Fruit fly (Drosophila melanogaster) whole organism, embryonic: ENCODE measurements around the gene Ppn.
A peak's percentile ranks its signal among the peaks of the same experiment; 100 is the strongest.

Experiments
- ATbp ChIP-seq: fragments of 200-800 bp; sonication (Bioruptor generic); optimal IDR thresholded peaks from 2 replicates; lab custom pipeline; 2017; ENCODE audit warnings: missing biosample characterization, mild to moderate bottlenecking, missing genetic modification characterization, missing genetic modification reagents
- Atf3 ChIP-seq: fragments of 200-800 bp; sonication (Bioruptor generic); optimal IDR thresholded peaks from 3 replicates; lab custom pipeline; 2016; ENCODE audit warnings: missing biosample characterization, missing genetic modification characterization
- BEAF-32 ChIP-seq: fragments of 200-800 bp; sonication (Bioruptor generic); optimal IDR thresholded peaks from 3 replicates; lab custom pipeline; 2017; ENCODE audit warnings: missing biosample characterization, missing genetic modification characterization, mild to moderate bottlenecking, moderate library complexity, missing genetic modification reagents
- CG12391 ChIP-seq: fragments of 200-800 bp; sonication (Bioruptor generic); optimal IDR thresholded peaks from 3 replicates; lab custom pipeline; 2018; ENCODE audit warnings: missing biosample characterization, mild to moderate bottlenecking, missing genetic modification characterization, moderate library complexity
- CG12659 ChIP-seq: fragments of 200-800 bp; sonication (Bioruptor generic); optimal IDR thresholded peaks from 3 replicates; lab custom pipeline; 2017; ENCODE audit warnings: mild to moderate bottlenecking, missing biosample characterization, missing genetic modification reagents, missing genetic modification characterization
- CG14710 ChIP-seq: fragments of 200-800 bp; sonication (Bioruptor generic); optimal IDR thresholded peaks from 3 replicates; lab custom pipeline; 2019; ENCODE audit warnings: missing biosample characterization, mild to moderate bottlenecking, missing genetic modification characterization, moderate library complexity
- CG15269 ChIP-seq: fragments of 200-800 bp; sonication (Bioruptor generic); optimal IDR thresholded peaks from 2 replicates; lab custom pipeline; 2018; ENCODE audit warnings: missing biosample characterization, mild to moderate bottlenecking, missing genetic modification characterization, moderate library complexity
- CG1529 ChIP-seq: fragments of 200-800 bp; sonication (Bioruptor generic); optimal IDR thresholded peaks from 3 replicates; lab custom pipeline; 2018; ENCODE audit warnings: missing biosample characterization, missing genetic modification characterization
- CG15514 ChIP-seq: fragments of 200-800 bp; sonication (Bioruptor generic); optimal IDR thresholded peaks from 3 replicates; lab custom pipeline; 2017; ENCODE audit warnings: missing biosample characterization, missing genetic modification characterization, mild to moderate bottlenecking, moderate library complexity, missing genetic modification reagents
- CG1602 ChIP-seq: fragments of 200-800 bp; sonication (Bioruptor generic); optimal IDR thresholded peaks from 3 replicates; lab custom pipeline; 2016; ENCODE audit warnings: missing biosample characterization, missing genetic modification characterization
- CG18262 ChIP-seq: fragments of 200-800 bp; optimal IDR thresholded peaks from 3 replicates; lab custom pipeline; 2019; ENCODE audit warnings: missing biosample characterization, mild to moderate bottlenecking, missing genetic modification characterization, moderate library complexity
- CG31441 ChIP-seq: fragments of 200-800 bp; sonication (Bioruptor generic); IDR thresholded peaks from 2 replicates; pipeline ENCODE4 v1.3.6; 2022; ENCODE audit warnings: missing biosample characterization, missing genetic modification characterization
- CG3281 ChIP-seq: fragments of 200-800 bp; sonication (Bioruptor generic); optimal IDR thresholded peaks from 3 replicates; lab custom pipeline; 2017; ENCODE audit warnings: missing biosample characterization, mild to moderate bottlenecking, missing genetic modification characterization
- CG3838 ChIP-seq: fragments of 200-800 bp; sonication (Bioruptor generic); optimal IDR thresholded peaks from 3 replicates; lab custom pipeline; 2016; ENCODE audit warnings: missing biosample characterization, missing genetic modification characterization
- CG4328 ChIP-seq: fragments of 200-800 bp; sonication (Bioruptor generic); optimal IDR thresholded peaks from 3 replicates; lab custom pipeline; 2017; ENCODE audit warnings: missing biosample characterization, missing genetic modification reagents, missing genetic modification characterization
- CG7839 ChIP-seq: fragments of 200-800 bp; sonication (Bioruptor generic); optimal IDR thresholded peaks from 3 replicates; lab custom pipeline; 2018; ENCODE audit warnings: missing biosample characterization, mild to moderate bottlenecking, missing genetic modification characterization, moderate library complexity
- CG7963 ChIP-seq: fragments of 200-800 bp; sonication (Bioruptor generic); IDR thresholded peaks from 3 replicates; pipeline ENCODE4 v1.3.6; 2022; ENCODE audit warnings: missing biosample characterization, missing genetic modification characterization; ENCODE audit not compliant: partially characterized antibody
- CG8290 ChIP-seq, 3 experiments: fragments of 200-800 bp; sonication (Bioruptor generic); optimal IDR thresholded peaks; 2 replicates each; lab custom pipeline; 2016 to 2019; ENCODE audit warnings: missing biosample characterization in 3 of 3, missing genetic modification characterization in 3 of 3, mild to moderate bottlenecking in 2 of 3, moderate library complexity in 1 of 3
- CG9727 ChIP-seq: fragments of 200-800 bp; sonication (Bioruptor generic); optimal IDR thresholded peaks from 3 replicates; lab custom pipeline; 2017; ENCODE audit warnings: missing biosample characterization, mild to moderate bottlenecking, missing genetic modification characterization
- CG9876 ChIP-seq: fragments of 200-800 bp; sonication (Bioruptor generic); optimal IDR thresholded peaks from 2 replicates; lab custom pipeline; 2016; ENCODE audit warnings: missing biosample characterization, missing genetic modification characterization
- Elba2 ChIP-seq: fragments of 200-800 bp; sonication (Bioruptor generic); optimal IDR thresholded peaks from 3 replicates; lab custom pipeline; 2016; ENCODE audit warnings: missing biosample characterization, missing genetic modification characterization
- Ets65A ChIP-seq: fragments of 200-800 bp; sonication (Bioruptor generic); peaks from one replicate; lab custom pipeline; 2016; ENCODE audit warnings: missing biosample characterization, missing genetic modification characterization
- Fer3 ChIP-seq: fragments of 200-800 bp; sonication (Bioruptor generic); optimal IDR thresholded peaks from 2 replicates; lab custom pipeline; 2018; ENCODE audit warnings: missing biosample characterization, mild to moderate bottlenecking, missing genetic modification characterization, moderate library complexity
- NC2β ChIP-seq: fragments of 200-800 bp; sonication (Bioruptor generic); optimal IDR thresholded peaks from 2 replicates; lab custom pipeline; 2016; ENCODE audit warnings: missing biosample characterization, missing genetic modification characterization
- Opbp ChIP-seq: fragments of 200-800 bp; sonication (Bioruptor generic); IDR thresholded peaks from 3 replicates; pipeline ENCODE4 v1.3.6; 2022; ENCODE audit warnings: missing biosample characterization, missing genetic modification characterization; ENCODE audit not compliant: partially characterized antibody
- PHDP ChIP-seq: fragments of 200-800 bp; sonication (Bioruptor generic); optimal IDR thresholded peaks from 3 replicates; lab custom pipeline; 2018; ENCODE audit warnings: missing biosample characterization, mild to moderate bottlenecking, missing genetic modification characterization, moderate library complexity
- Rfx ChIP-seq: fragments of 200-800 bp; sonication (Bioruptor generic); IDR thresholded peaks from 2 replicates; pipeline ENCODE4 v1.3.6; 2022; ENCODE audit warnings: missing biosample characterization, missing genetic modification characterization
- Side ChIP-seq: fragments of 200-800 bp; sonication (Bioruptor generic); optimal IDR thresholded peaks from 2 replicates; lab custom pipeline; 2016; ENCODE audit warnings: missing biosample characterization, missing genetic modification characterization
- Sox102F ChIP-seq: fragments of 200-800 bp; sonication (Bioruptor generic); optimal IDR thresholded peaks from 2 replicates; lab custom pipeline; 2018; ENCODE audit warnings: missing biosample characterization, mild to moderate bottlenecking, missing genetic modification characterization, moderate library complexity
- bsh ChIP-seq, 2 experiments: fragments of 200-800 bp; sonication (Bioruptor generic); optimal IDR thresholded peaks; 2 replicates each; lab custom pipeline; 2017 to 2018; ENCODE audit warnings: mild to moderate bottlenecking in 2 of 2, missing biosample characterization in 2 of 2, missing genetic modification characterization in 2 of 2, moderate library complexity in 1 of 2
- cato ChIP-seq: fragments of 200-800 bp; sonication (Bioruptor generic); optimal IDR thresholded peaks from 2 replicates; lab custom pipeline; 2016; ENCODE audit warnings: missing biosample characterization, missing genetic modification characterization, borderline replicate concordance
- caup ChIP-seq: fragments of 200-800 bp; sonication (Bioruptor generic); optimal IDR thresholded peaks from 3 replicates; lab custom pipeline; 2017; ENCODE audit warnings: missing biosample characterization, mild to moderate bottlenecking, missing genetic modification characterization, moderate library complexity; ENCODE audit not compliant: severe bottlenecking
- danr ChIP-seq: fragments of 200-800 bp; sonication (Bioruptor generic); IDR thresholded peaks from 2 replicates; pipeline ENCODE4 v1.3.6; 2022; ENCODE audit warnings: missing biosample characterization, missing genetic modification characterization
- ems ChIP-seq: fragments of 200-800 bp; sonication (Bioruptor generic); optimal IDR thresholded peaks from 3 replicates; lab custom pipeline; 2016; ENCODE audit warnings: missing biosample characterization, missing genetic modification characterization
- gem ChIP-seq: fragments of 200-800 bp; sonication (Bioruptor generic); optimal IDR thresholded peaks from 2 replicates; lab custom pipeline; 2019; ENCODE audit warnings: missing biosample characterization, mild to moderate bottlenecking, missing genetic modification characterization, moderate library complexity
- grau ChIP-seq: fragments of 200-800 bp; optimal IDR thresholded peaks from 3 replicates; lab custom pipeline; 2019; ENCODE audit warnings: missing biosample characterization, mild to moderate bottlenecking, missing genetic modification characterization, moderate library complexity
- hkb ChIP-seq, 2 experiments: fragments of 200-800 bp in 1 of 2; fragments of >200 bp in 1 of 2; sonication (Bioruptor generic) in 1 of 2; IDR thresholded peaks in 1 of 2; optimal IDR thresholded peaks in 1 of 2; 2 replicates each; pipeline versions ENCODE4 v1.3.6 to Lab custom; 2017 to 2022; ENCODE audit warnings: missing biosample characterization in 1 of 2, missing genetic modification characterization in 1 of 2
- lilli ChIP-seq: fragments of 200-800 bp; sonication (Bioruptor generic); optimal IDR thresholded peaks from 3 replicates; lab custom pipeline; 2016; ENCODE audit warnings: missing biosample characterization, missing genetic modification characterization
- luna ChIP-seq: fragments of 200-800 bp; sonication (Bioruptor generic); optimal IDR thresholded peaks from 2 replicates; lab custom pipeline; 2016; ENCODE audit warnings: missing biosample characterization, missing genetic modification characterization
- odd ChIP-seq: fragments of 200-800 bp; sonication (Bioruptor generic); optimal IDR thresholded peaks from 2 replicates; lab custom pipeline; 2017; ENCODE audit warnings: missing biosample characterization, mild to moderate bottlenecking, missing genetic modification characterization
- pan ChIP-seq, 4 experiments: fragments of >200 bp in 3 of 4; fragments of 200-800 bp in 1 of 4; sonication (Bioruptor generic) in 1 of 4; optimal IDR thresholded peaks in 3 of 4; IDR thresholded peaks in 1 of 4; 2 replicates each; pipeline versions ENCODE4 v1.3.6 to Lab custom; 2017 to 2022; ENCODE audit warnings: missing biosample characterization in 2 of 4, missing genetic modification characterization in 2 of 4, mixed read lengths in 1 of 4
- rib ChIP-seq: fragments of 200-800 bp; sonication (Bioruptor generic); IDR thresholded peaks from 2 replicates; pipeline ENCODE4 v1.3.6; 2022; ENCODE audit warnings: missing biosample characterization, missing genetic modification characterization
- seq ChIP-seq: fragments of 200-800 bp; sonication (Bioruptor generic); IDR thresholded peaks from 2 replicates; pipeline ENCODE4 v1.3.6; 2022; ENCODE audit warnings: missing biosample characterization, missing genetic modification characterization
- sima ChIP-seq: fragments of 200-800 bp; sonication (Bioruptor generic); optimal IDR thresholded peaks from 2 replicates; lab custom pipeline; 2016; ENCODE audit warnings: missing biosample characterization, missing genetic modification characterization
- sob ChIP-seq: fragments of 200-800 bp; sonication (Bioruptor generic); IDR thresholded peaks from 2 replicates; pipeline ENCODE4 v1.3.6; 2022; ENCODE audit warnings: missing biosample characterization, missing genetic modification characterization
- tgo ChIP-seq: fragments of 200-800 bp; sonication (Bioruptor generic); IDR thresholded peaks from 3 replicates; pipeline ENCODE4 v1.3.6; 2022; ENCODE audit warnings: missing biosample characterization, missing genetic modification characterization
- wek ChIP-seq: fragments of 200-800 bp; sonication (Bioruptor generic); optimal IDR thresholded peaks from 3 replicates; lab custom pipeline; 2018; ENCODE audit warnings: missing biosample characterization, mild to moderate bottlenecking, missing genetic modification characterization, moderate library complexity
- zfh1 ChIP-seq: fragments of 200-800 bp; sonication (Bioruptor generic); IDR thresholded peaks from 3 replicates; pipeline ENCODE4 v1.3.6; 2022; ENCODE audit warnings: missing biosample characterization, missing genetic modification characterization

The Ppn gene

DNA sequence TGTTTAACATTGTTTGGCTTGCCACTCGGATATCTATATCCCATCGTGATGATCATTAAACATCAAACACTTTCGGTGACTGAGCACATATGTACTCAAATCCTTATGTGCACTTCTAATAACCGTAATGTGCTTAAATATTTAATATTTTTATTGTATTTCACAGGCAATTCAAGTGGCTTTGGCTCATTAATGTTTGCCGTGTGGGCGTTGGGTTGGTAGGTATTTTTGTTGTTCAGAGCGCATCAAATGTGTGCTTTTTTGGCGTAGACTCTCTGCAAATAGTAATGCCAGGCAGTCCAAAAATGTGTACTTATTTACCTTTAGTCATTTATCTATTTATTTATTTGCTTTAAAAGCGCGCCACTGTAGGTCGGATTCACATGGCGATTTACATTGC, 46.8 kb upstream of the Ppn start (continued):
- peak; percentile 18 for TF ChIP-seq cato
- no peak for TF ChIP-seq danr (GFP tag; lab: Robert Waterston, UW)
- TF ChIP-seq Sox102F (GFP tag; lab: Kevin White, UChicago) = peak; percentile 26
- TF ChIP-seq lilli (GFP tag; lab: Kevin White, UChicago) = peak; percentile 2
- peak; percentile 32 for TF ChIP-seq CG1529 (GFP tag; lab: Kevin White, UChicago)
- TF ChIP-seq CG1602 (GFP tag; lab: Kevin White, UChicago) = peak; percentile 8
- TF ChIP-seq pan (optimal IDR thresholded peaks at IDR 0.05; lab: Kevin White, UChicago) = no peak
- TF ChIP-seq pan (GFP tag; optimal IDR thresholded peaks at IDR 0.05 in 1 of 2, IDR thresholded peaks at IDR 0.05 in 1 of 2) = peak in 1 of 2 experiments; percentile 28
- TF ChIP-seq CG9727 = peak; percentile 16
- TF ChIP-seq CG18262 = peak; percentile 32
- TF ChIP-seq Side = no peak
- TF ChIP-seq CG8290 (GFP tag; optimal IDR thresholded peaks at IDR 0.05; lab: Kevin White, UChicago) = no peak
- peak in 1 of 2 experiments; percentile 40 for TF ChIP-seq CG8290 (tag; optimal IDR thresholded peaks at IDR 0.05; lab: Kevin White, UChicago)
- TF ChIP-seq seq (GFP tag; lab: Robert Waterston, UW) = peak; percentile 41; the same call in 1 of the 2 replicates
- TF ChIP-seq odd = peak; percentile 9
- TF ChIP-seq sob (GFP tag; lab: Robert Waterston, UW) = 0 out of 2 replicates have a peak, but pooled peaks have one; percentile 9
- TF ChIP-seq hkb (optimal IDR thresholded peaks at IDR 0.05; lab: Kevin White, UChicago) = no peak
- peak; percentile 60; the same call in 1 of the 2 replicates for TF ChIP-seq hkb (GFP tag; IDR thresholded peaks at IDR 0.05; lab: Robert Waterston, UW)
- no peak for TF ChIP-seq sima
- TF ChIP-seq CG15269 (tag; lab: Kevin White, UChicago) = peak; percentile 24
- TF ChIP-seq tgo (GFP tag; lab: Robert Waterston, UW) = no peak
- no peak for TF ChIP-seq rib
- TF ChIP-seq CG4328 (GFP tag; lab: Kevin White, UChicago) = peak; percentile 1
- no peak for TF ChIP-seq CG7963 (GFP tag; lab: Robert Waterston, UW)
- TF ChIP-seq CG14710 = peak; percentile 22
- TF ChIP-seq Fer3 (tag; lab: Kevin White, UChicago) = peak; percentile 13
- TF ChIP-seq ems (GFP tag; lab: Kevin White, UChicago) = no peak
- no peak for TF ChIP-seq Atf3 (GFP tag; lab: Kevin White, UChicago)
- TF ChIP-seq Elba2 (GFP tag; lab: Kevin White, UChicago) = no peak
- TF ChIP-seq CG9876 (GFP tag; lab: Kevin White, UChicago) = no peak
- peak; percentile 43 for TF ChIP-seq CG7839
- TF ChIP-seq grau (tag; lab: Kevin White, UChicago) = peak; percentile 18
- peak; percentile 54 for TF ChIP-seq gem (tag; lab: Kevin White, UChicago)
- TF ChIP-seq NC2β = peak; percentile 9
- TF ChIP-seq luna (GFP tag; lab: Kevin White, UChicago) = no peak
- peak; percentile 48 for TF ChIP-seq CG3281 (GFP tag; lab: Kevin White, UChicago)
- peak; percentile 60 for TF ChIP-seq CG31441 (GFP tag; lab: Robert Waterston, UW)
- peak; percentile 13 for TF ChIP-seq caup
- TF ChIP-seq CG3838 (GFP tag; lab: Kevin White, UChicago) = no peak
- TF ChIP-seq Ets65A (GFP tag; lab: Kevin White, UChicago) = no peak
- TF ChIP-seq Rfx (GFP tag; lab: Robert Waterston, UW) = 0 out of 2 replicates have a peak, but pooled peaks have one; percentile 6
- peak; percentile 24 for TF ChIP-seq CG12659 (GFP tag; lab: Kevin White, UChicago)
- TF ChIP-seq wek (GFP tag; lab: Kevin White, UChicago) = peak; percentile 20
- TF ChIP-seq BEAF-32 (GFP tag; lab: Kevin White, UChicago) = no peak
- peak; percentile 5 for TF ChIP-seq CG15514 (GFP tag; lab: Kevin White, UChicago)
- TF ChIP-seq ATbp (GFP tag; lab: Kevin White, UChicago) = peak; percentile 59
- 0 out of 3 replicates have a peak, but pooled peaks have one; percentile 27 for TF ChIP-seq zfh1
- TF ChIP-seq CG12391 (tag; lab: Kevin White, UChicago) = peak; percentile 2
- TF ChIP-seq Opbp (GFP tag; lab: Robert Waterston, UW) = no peak
- TF ChIP-seq PHDP (tag; lab: Kevin White, UChicago) = peak; percentile 33
- TF ChIP-seq bsh (GFP tag; optimal IDR thresholded peaks at IDR 0.05; lab: Kevin White, UChicago) = peak in 1 of 2 experiments; percentile 49
